Fruit fly (Drosophila melanogaster): ENCODE data around the gene Vha100-2.

Gene Vha100-2

dm6 chr3R:18411205-18411749 is 12.3 kb upstream of the Vha100-2 start, which contains the start of gene CG10864:
Gene CG10864 (minus strand): TSS chr3R:18411631.
- no peak for TF ChIP-seq noc (tag; optimal IDR thresholded peaks at IDR 0.05)

- peak; percentile 77 for TF ChIP-seq noc (tag; optimal IDR thresholded peaks at IDR 0.05)
Observed at dm6 chr3R:18404713-18405112, 5.7 kb upstream of the Vha100-2 start, which contains the start of gene CG7685. Gene CG7685 (plus strand): TSS chr3R:18404940.

- peak; percentile 96 for TF ChIP-seq noc (tag; optimal IDR thresholded peaks at IDR 0.05)
Observed at dm6 chr3R:18402549-18403429, 3.8 kb upstream of the Vha100-2 start, which contains the start of the genes Wdr37 and koko. Gene Wdr37 (minus strand): TSS chr3R:18402716. Gene koko (plus strand): TSS chr3R:18403026.

dm6 chr3R:18399698-18400020 is 690 bp upstream of the Vha100-2 start:
- TF ChIP-seq noc (tag; optimal IDR thresholded peaks at IDR 0.05): no peak

- TF ChIP-seq noc (tag; optimal IDR thresholded peaks at IDR 0.05): no peak
Observed at dm6 chr3R:18398460-18398901, 488 bp downstream of the Vha100-2 start.

- no peak for TF ChIP-seq noc (tag; optimal IDR thresholded peaks at IDR 0.05)
Observed at dm6 chr3R:18397834-18398378, 1.1 kb downstream of the Vha100-2 start.

dm6 chr3R:18396801-18397604 is 2.0 kb downstream of the Vha100-2 start, which contains the start of gene Vti1b:
Gene Vti1b (plus strand): TSS chr3R:18396995.
- TF ChIP-seq noc (tag; optimal IDR thresholded peaks at IDR 0.05): peak; percentile 95

- TF ChIP-seq noc (tag; optimal IDR thresholded peaks at IDR 0.05): no peak
Observed at dm6 chr3R:18395694-18396093, 3.3 kb downstream of the Vha100-2 start.

dm6 chr3R:18394876-18395275 is 4.1 kb downstream of the Vha100-2 start:
- TF ChIP-seq noc (tag; optimal IDR thresholded peaks at IDR 0.05): no peak

- TF ChIP-seq noc (tag; optimal IDR thresholded peaks at IDR 0.05): peak; percentile 55
Observed at dm6 chr3R:18393436-18393835, 5.5 kb downstream of the Vha100-2 start.

- no peak for TF ChIP-seq noc (tag; optimal IDR thresholded peaks at IDR 0.05)
Observed at dm6 chr3R:18389790-18390189, 9.2 kb downstream of the Vha100-2 start, which contains the start of gene Vha100-4. Gene Vha100-4 (minus strand): TSS chr3R:18389805.

dm6 chr3R:18385593-18385992 is 13.4 kb downstream of the Vha100-2 start, which contains the start of gene cona:
Gene cona (plus strand): TSS chr3R:18385828.
- TF ChIP-seq noc (tag; optimal IDR thresholded peaks at IDR 0.05): no peak

dm6 chr3R:18384972-18385371 is 14.0 kb downstream of the Vha100-2 start, which contains the start of gene CG14309:
Gene CG14309 (minus strand): TSS chr3R:18385072.
- TF ChIP-seq noc (tag; optimal IDR thresholded peaks at IDR 0.05): no peak

dm6 chr3R:18381014-18381512 is 17.9 kb downstream of the Vha100-2 start, which contains the start of gene CG7675:
Gene CG7675 (minus strand): TSS chr3R:18381178.
- no peak for TF ChIP-seq noc (tag; optimal IDR thresholded peaks at IDR 0.05)

- TF ChIP-seq noc (tag; optimal IDR thresholded peaks at IDR 0.05): no peak
Observed at dm6 chr3R:18380251-18380812, 18.6 kb downstream of the Vha100-2 start.

All from whole organism, larva.